Fruit fly (Drosophila melanogaster) whole organism, prepupa: ENCODE data around the gene Axs.
A peak's percentile ranks its signal among the peaks of the same experiment; 100 is the strongest.

Experiments used
- Blimp-1 ChIP-seq: fragments of 200-800 bp; sonication (Bioruptor generic); optimal IDR thresholded peaks from 3 replicates; lab custom pipeline; 2017; ENCODE audit warnings: missing biosample characterization, missing genetic modification characterization, mild to moderate bottlenecking, moderate library complexity, missing genetic modification reagents
- CG10669 ChIP-seq: fragments of 200-800 bp; sonication (Bioruptor generic); optimal IDR thresholded peaks from 3 replicates; lab custom pipeline; 2018; ENCODE audit warnings: missing biosample characterization, mild to moderate bottlenecking, missing genetic modification characterization, moderate library complexity
- CG3919 ChIP-seq: fragments of 200-800 bp; sonication (Bioruptor generic); optimal IDR thresholded peaks from 3 replicates; lab custom pipeline; 2016; ENCODE audit warnings: missing biosample characterization, missing genetic modification characterization
- CG6808 ChIP-seq: fragments of 200-800 bp; sonication (Bioruptor generic); optimal IDR thresholded peaks from 3 replicates; lab custom pipeline; 2017; ENCODE audit warnings: missing biosample characterization, missing genetic modification characterization, mild to moderate bottlenecking, moderate library complexity, missing genetic modification reagents
- CG6854 ChIP-seq: fragments of 200-800 bp; sonication (Bioruptor generic); optimal IDR thresholded peaks from 2 replicates; lab custom pipeline; 2017; ENCODE audit warnings: missing biosample characterization, mild to moderate bottlenecking, missing genetic modification characterization
- CG8319 ChIP-seq: fragments of 200-800 bp; sonication (Bioruptor generic); optimal IDR thresholded peaks from 3 replicates; lab custom pipeline; 2016; ENCODE audit warnings: missing biosample characterization, missing genetic modification characterization
- Eip75B ChIP-seq: fragments of 200-800 bp; sonication (Bioruptor generic); optimal IDR thresholded peaks from 3 replicates; lab custom pipeline; 2016; ENCODE audit warnings: missing biosample characterization, missing genetic modification characterization
- Ets96B ChIP-seq: fragments of 200-800 bp; optimal IDR thresholded peaks from 2 replicates; lab custom pipeline; 2019; ENCODE audit warnings: missing biosample characterization, mild to moderate bottlenecking, missing genetic modification characterization, moderate library complexity
- Gug ChIP-seq: fragments of 200-800 bp; sonication (Bioruptor generic); IDR thresholded peaks from 2 replicates; pipeline ENCODE4 v1.3.6; 2022; ENCODE audit warnings: missing biosample characterization, missing genetic modification characterization
- Lpt ChIP-seq: fragments of 200-800 bp; sonication (Bioruptor generic); optimal IDR thresholded peaks from 3 replicates; lab custom pipeline; 2016; ENCODE audit warnings: missing biosample characterization, missing genetic modification characterization
- Smox ChIP-seq: fragments of 200-800 bp; sonication (Bioruptor generic); optimal IDR thresholded peaks from 3 replicates; lab custom pipeline; 2016; ENCODE audit warnings: missing biosample characterization, missing genetic modification characterization
- Sox102F ChIP-seq: fragments of 200-800 bp; sonication (Bioruptor generic); optimal IDR thresholded peaks from 2 replicates; lab custom pipeline; 2016; ENCODE audit warnings: missing biosample characterization, mild to moderate bottlenecking, missing genetic modification characterization
- eg ChIP-seq: fragments of 200-800 bp; sonication (Bioruptor generic); IDR thresholded peaks from 3 replicates; pipeline ENCODE4 v1.3.6; 2022; ENCODE audit warnings: missing biosample characterization, missing genetic modification characterization
- ss ChIP-seq, 2 experiments: fragments of 200-800 bp; sonication (Bioruptor generic); optimal IDR thresholded peaks; 2 replicates in 1 of 2; 3 replicates in 1 of 2; lab custom pipeline; 2017 to 2018; ENCODE audit warnings: mild to moderate bottlenecking in 2 of 2, missing biosample characterization in 2 of 2, missing genetic modification characterization in 2 of 2, moderate library complexity in 1 of 2

DNA sequence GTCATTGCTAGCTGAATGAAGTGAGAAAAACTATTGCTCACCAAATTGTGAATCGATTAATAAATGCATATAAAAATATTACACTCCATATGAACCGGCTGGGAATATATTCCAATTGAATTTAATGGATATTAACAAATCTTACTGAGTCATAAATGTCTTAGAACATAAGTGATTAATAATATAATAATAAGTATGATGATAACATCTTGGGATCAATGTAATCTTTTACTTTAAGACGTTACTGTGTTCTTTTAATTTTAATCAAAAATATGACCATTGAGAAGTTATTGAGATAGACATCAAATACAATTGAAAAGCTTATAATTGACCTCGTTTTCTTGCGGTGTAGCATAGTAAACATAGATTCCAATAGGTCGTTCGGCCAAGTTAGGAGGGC is 8.6 kb upstream of the Axs start:
- TF ChIP-seq CG6808 (GFP tag; lab: Kevin White, UChicago) (no peak), Eip75B (GFP tag; lab: Kevin White, UChicago) (no peak), eg (no peak), CG10669 (GFP tag; lab: Kevin White, UChicago) (no peak), Smox (no peak), Lpt (GFP tag; lab: Kevin White, UChicago) (peak; percentile 7), CG8319 (no peak), Sox102F (GFP tag; lab: Kevin White, UChicago) (no peak), Ets96B (no peak), Gug (GFP tag; lab: Robert Waterston, UW) (no peak), Blimp-1 (no peak), CG3919 (GFP tag; lab: Kevin White, UChicago) (no peak), ss (GFP tag; optimal IDR thresholded peaks at IDR 0.05; lab: Kevin White, UChicago) (no peak), CG6854 (GFP tag; lab: Kevin White, UChicago) (no peak)
